Fruit fly (Drosophila melanogaster) whole organism, embryonic: Measurements from ENCODE around the gene AstCC.

ENCODE experiments used
- Ada2b ChIP-seq: fragments of 200-800 bp; sonication (Bioruptor generic); IDR thresholded peaks from 2 replicates; pipeline ENCODE4 v1.3.6; 2022; ENCODE audit warnings: missing biosample characterization, missing genetic modification characterization
- Aef1 ChIP-seq: fragments of 200-800 bp; sonication (Bioruptor generic); IDR thresholded peaks from 3 replicates; pipeline ENCODE4 v1.3.6; 2022; ENCODE audit warnings: missing biosample characterization, missing genetic modification characterization
- Atf3 ChIP-seq: fragments of 200-800 bp; sonication (Bioruptor generic); optimal IDR thresholded peaks from 3 replicates; lab custom pipeline; 2016; ENCODE audit warnings: missing biosample characterization, missing genetic modification characterization
- B-H1 ChIP-seq: fragments of 200-800 bp; sonication (Bioruptor generic); IDR thresholded peaks from 3 replicates; pipeline ENCODE4 v1.3.6; 2022; ENCODE audit warnings: missing biosample characterization, missing genetic modification characterization
- CG11456 ChIP-seq: fragments of 200-800 bp; sonication (Bioruptor generic); IDR thresholded peaks from 3 replicates; pipeline ENCODE4 v1.3.6; 2022; ENCODE audit warnings: missing biosample characterization, missing genetic modification characterization
- CG15514 ChIP-seq: fragments of 200-800 bp; sonication (Bioruptor generic); optimal IDR thresholded peaks from 3 replicates; lab custom pipeline; 2017; ENCODE audit warnings: missing biosample characterization, missing genetic modification characterization, mild to moderate bottlenecking, moderate library complexity, missing genetic modification reagents
- CG16863 ChIP-seq: fragments of 200-800 bp; sonication (Bioruptor generic); optimal IDR thresholded peaks from 3 replicates; lab custom pipeline; 2016; ENCODE audit warnings: missing biosample characterization, missing genetic modification characterization
- CG18619 ChIP-seq: fragments of 200-800 bp; sonication (Bioruptor generic); optimal IDR thresholded peaks from 3 replicates; lab custom pipeline; 2017; ENCODE audit warnings: missing biosample characterization, mild to moderate bottlenecking, missing genetic modification characterization
- CG3281 ChIP-seq: fragments of 200-800 bp; sonication (Bioruptor generic); optimal IDR thresholded peaks from 3 replicates; lab custom pipeline; 2017; ENCODE audit warnings: missing biosample characterization, mild to moderate bottlenecking, missing genetic modification characterization
- CG4424 ChIP-seq: fragments of 200-800 bp; sonication (Bioruptor generic); optimal IDR thresholded peaks from 3 replicates; lab custom pipeline; 2016; ENCODE audit warnings: missing biosample characterization, missing genetic modification characterization
- CG4617 ChIP-seq: fragments of 200-800 bp; sonication (Bioruptor generic); optimal IDR thresholded peaks from 3 replicates; lab custom pipeline; 2016; ENCODE audit warnings: missing biosample characterization, missing genetic modification characterization, borderline replicate concordance
- CG4707 ChIP-seq: fragments of 200-800 bp; sonication (Bioruptor generic); optimal IDR thresholded peaks from 2 replicates; lab custom pipeline; 2018; ENCODE audit warnings: missing biosample characterization, mild to moderate bottlenecking, missing genetic modification characterization, moderate library complexity
- CG6175 ChIP-seq: fragments of 200-800 bp; sonication (Bioruptor generic); IDR thresholded peaks from 3 replicates; pipeline ENCODE4 v1.3.6; 2022; ENCODE audit warnings: missing biosample characterization, missing genetic modification characterization
- CG6272 ChIP-seq: fragments of 200-800 bp; sonication (Bioruptor generic); IDR thresholded peaks from 2 replicates; pipeline ENCODE4 v1.3.6; 2022; ENCODE audit warnings: missing biosample characterization, missing genetic modification characterization
- CG7745 ChIP-seq: fragments of 200-800 bp; sonication (Bioruptor generic); optimal IDR thresholded peaks from 2 replicates; lab custom pipeline; 2018; ENCODE audit warnings: missing biosample characterization, mild to moderate bottlenecking, missing genetic modification characterization, moderate library complexity
- CG7963 ChIP-seq: fragments of 200-800 bp; sonication (Bioruptor generic); IDR thresholded peaks from 3 replicates; pipeline ENCODE4 v1.3.6; 2022; ENCODE audit warnings: missing biosample characterization, missing genetic modification characterization; ENCODE audit not compliant: partially characterized antibody
- CkIIα-i1 ChIP-seq: fragments of 200-800 bp; sonication (Bioruptor generic); IDR thresholded peaks from 2 replicates; pipeline ENCODE4 v1.3.6; 2022; ENCODE audit warnings: missing biosample characterization, missing genetic modification characterization
- Dref ChIP-seq: fragments of 200-800 bp; sonication (Bioruptor generic); IDR thresholded peaks from 2 replicates; pipeline ENCODE4 v1.3.6; 2022; ENCODE audit warnings: missing biosample characterization, missing genetic modification characterization
- E2f1 ChIP-seq: fragments of 200-800 bp; sonication (Bioruptor generic); IDR thresholded peaks from 2 replicates; pipeline ENCODE4 v1.3.6; 2022; ENCODE audit warnings: missing biosample characterization, missing genetic modification characterization
- ERR ChIP-seq: fragments of 200-800 bp; sonication (Bioruptor generic); optimal IDR thresholded peaks from 2 replicates; lab custom pipeline; 2016; ENCODE audit warnings: missing biosample characterization, missing genetic modification characterization
- Fer1 ChIP-seq: fragments of 200-800 bp; sonication (Bioruptor generic); optimal IDR thresholded peaks from 2 replicates; lab custom pipeline; 2017; ENCODE audit warnings: missing biosample characterization, mild to moderate bottlenecking, missing genetic modification characterization
- H2.0 ChIP-seq: fragments of 200-800 bp; sonication (Bioruptor generic); IDR thresholded peaks from 2 replicates; pipeline ENCODE4 v1.3.6; 2022; ENCODE audit warnings: missing biosample characterization, missing genetic modification characterization
- Hand ChIP-seq: fragments of 200-800 bp; sonication (Bioruptor generic); optimal IDR thresholded peaks from 2 replicates; lab custom pipeline; 2017; ENCODE audit warnings: mild to moderate bottlenecking, missing biosample characterization, missing genetic modification reagents, missing genetic modification characterization
- Jarid2 ChIP-seq: fragments of 200-800 bp; sonication (Bioruptor generic); optimal IDR thresholded peaks from 3 replicates; lab custom pipeline; 2017; ENCODE audit warnings: mild to moderate bottlenecking, missing biosample characterization, missing genetic modification reagents, missing genetic modification characterization
- Kr ChIP-seq: fragments of 200-800 bp; sonication (Bioruptor generic); optimal IDR thresholded peaks from 2 replicates; lab custom pipeline; 2017; ENCODE audit warnings: missing biosample characterization, mild to moderate bottlenecking, missing genetic modification characterization
- MBD-R2 ChIP-seq: fragments of 200-800 bp; sonication (Bioruptor generic); IDR thresholded peaks from 2 replicates; pipeline ENCODE4 v1.3.6; 2022; ENCODE audit warnings: missing biosample characterization, missing genetic modification characterization
- Mad ChIP-seq: fragments of 200-800 bp; sonication (Bioruptor generic); optimal IDR thresholded peaks from 2 replicates; lab custom pipeline; 2016; ENCODE audit warnings: missing biosample characterization, missing genetic modification characterization
- Mrtf ChIP-seq: fragments of 200-800 bp; sonication (Bioruptor generic); IDR thresholded peaks from 3 replicates; pipeline ENCODE4 v1.3.6; 2022; ENCODE audit warnings: missing biosample characterization, missing genetic modification characterization
- Oaz ChIP-seq: fragments of 200-800 bp; sonication (Bioruptor generic); IDR thresholded peaks from 2 replicates; pipeline ENCODE4 v1.3.6; 2022; ENCODE audit warnings: missing biosample characterization, missing genetic modification characterization
- Opbp ChIP-seq: fragments of 200-800 bp; sonication (Bioruptor generic); IDR thresholded peaks from 3 replicates; pipeline ENCODE4 v1.3.6; 2022; ENCODE audit warnings: missing biosample characterization, missing genetic modification characterization; ENCODE audit not compliant: partially characterized antibody
- Pdp1 ChIP-seq, 2 experiments: fragments of 200-800 bp; sonication (Bioruptor generic); optimal IDR thresholded peaks; 3 replicates each; lab custom pipeline; 2016; ENCODE audit warnings: missing biosample characterization in 2 of 2, missing genetic modification characterization in 2 of 2, mild to moderate bottlenecking in 1 of 2, moderate library complexity in 1 of 2
- Rx ChIP-seq: fragments of 200-800 bp; sonication (Bioruptor generic); IDR thresholded peaks from 2 replicates; pipeline ENCODE4 v1.3.6; 2022; ENCODE audit warnings: missing biosample characterization, missing genetic modification characterization
- abd-A ChIP-seq: fragments of 200-800 bp; sonication (Bioruptor generic); optimal IDR thresholded peaks from 3 replicates; lab custom pipeline; 2019; ENCODE audit warnings: missing biosample characterization, mild to moderate bottlenecking, missing genetic modification characterization, moderate library complexity
- ems ChIP-seq: fragments of 200-800 bp; sonication (Bioruptor generic); optimal IDR thresholded peaks from 3 replicates; lab custom pipeline; 2016; ENCODE audit warnings: missing biosample characterization, missing genetic modification characterization
- esg ChIP-seq: fragments of 200-800 bp; sonication (Bioruptor generic); conservative IDR thresholded peaks from 2 replicates; pipeline ENCODE4 v1.3.6; 2022; ENCODE audit warnings: missing biosample characterization, missing genetic modification characterization
- exex ChIP-seq: fragments of 200-800 bp; sonication (Bioruptor generic); optimal IDR thresholded peaks from 4 replicates; lab custom pipeline; 2018; ENCODE audit warnings: missing biosample characterization, mild to moderate bottlenecking, missing genetic modification characterization, moderate library complexity
- gcm ChIP-seq: fragments of 200-800 bp; sonication (Bioruptor generic); optimal IDR thresholded peaks from 2 replicates; lab custom pipeline; 2019; ENCODE audit warnings: missing biosample characterization, mild to moderate bottlenecking, missing genetic modification characterization, moderate library complexity
- gcm2 ChIP-seq: fragments of 200-800 bp; sonication (Bioruptor generic); optimal IDR thresholded peaks from 2 replicates; lab custom pipeline; 2016; ENCODE audit warnings: missing biosample characterization, missing genetic modification characterization
- grn ChIP-seq: fragments of 200-800 bp; sonication (Bioruptor generic); optimal IDR thresholded peaks from 3 replicates; lab custom pipeline; 2017; ENCODE audit warnings: missing biosample characterization, missing genetic modification characterization
- jumu ChIP-seq: fragments of 200-800 bp; sonication (Bioruptor generic); optimal IDR thresholded peaks from 3 replicates; lab custom pipeline; 2016; ENCODE audit warnings: missing biosample characterization, missing genetic modification characterization
- luna ChIP-seq: fragments of 200-800 bp; sonication (Bioruptor generic); optimal IDR thresholded peaks from 2 replicates; lab custom pipeline; 2016; ENCODE audit warnings: missing biosample characterization, missing genetic modification characterization
- onecut ChIP-seq: fragments of 200-800 bp; sonication (Bioruptor generic); IDR thresholded peaks from 2 replicates; pipeline ENCODE4 v1.3.6; 2022; ENCODE audit warnings: missing biosample characterization, missing genetic modification characterization
- pros ChIP-seq: fragments of 200-800 bp; sonication (Bioruptor generic); optimal IDR thresholded peaks from 3 replicates; lab custom pipeline; 2019; ENCODE audit warnings: missing biosample characterization, mild to moderate bottlenecking, missing genetic modification characterization, moderate library complexity
- run ChIP-seq: fragments of 200-800 bp; sonication (Bioruptor generic); optimal IDR thresholded peaks from 3 replicates; lab custom pipeline; 2018; ENCODE audit warnings: missing biosample characterization, mild to moderate bottlenecking, missing genetic modification characterization
- sens-2 ChIP-seq: fragments of 200-800 bp; sonication (Bioruptor generic); IDR thresholded peaks from 2 replicates; pipeline ENCODE4 v1.3.6; 2022; ENCODE audit warnings: missing biosample characterization, missing genetic modification characterization
- sna ChIP-seq: fragments of 200-800 bp; sonication (Bioruptor generic); IDR thresholded peaks from 2 replicates; pipeline ENCODE4 v1.3.6; 2022; ENCODE audit warnings: missing biosample characterization, missing genetic modification characterization; ENCODE audit not compliant: partially characterized antibody
- sr ChIP-seq: fragments of 200-800 bp; sonication (Bioruptor generic); IDR thresholded peaks from 3 replicates; pipeline ENCODE4 v1.3.6; 2022; ENCODE audit warnings: missing biosample characterization, missing genetic modification characterization
- ssp ChIP-seq: fragments of 200-800 bp; sonication (Bioruptor generic); IDR thresholded peaks from 2 replicates; pipeline ENCODE4 v1.3.6; 2022; ENCODE audit warnings: missing biosample characterization, missing genetic modification characterization
- vnd ChIP-seq: fragments of 200-800 bp; sonication (Bioruptor generic); IDR thresholded peaks from 3 replicates; pipeline ENCODE4 v1.3.6; 2022; ENCODE audit warnings: missing biosample characterization, missing genetic modification characterization; ENCODE audit not compliant: partially characterized antibody
- vvl ChIP-seq: fragments of 200-800 bp; sonication (Bioruptor generic); IDR thresholded peaks from 2 replicates; pipeline ENCODE4 v1.3.6; 2022; ENCODE audit warnings: missing biosample characterization, missing genetic modification characterization
- zen2 ChIP-seq: fragments of 200-800 bp; sonication (Bioruptor generic); IDR thresholded peaks from 3 replicates; pipeline ENCODE4 v1.3.6; 2022; ENCODE audit warnings: missing biosample characterization, missing genetic modification characterization; ENCODE audit not compliant: partially characterized antibody

AstCC gene

DNA sequence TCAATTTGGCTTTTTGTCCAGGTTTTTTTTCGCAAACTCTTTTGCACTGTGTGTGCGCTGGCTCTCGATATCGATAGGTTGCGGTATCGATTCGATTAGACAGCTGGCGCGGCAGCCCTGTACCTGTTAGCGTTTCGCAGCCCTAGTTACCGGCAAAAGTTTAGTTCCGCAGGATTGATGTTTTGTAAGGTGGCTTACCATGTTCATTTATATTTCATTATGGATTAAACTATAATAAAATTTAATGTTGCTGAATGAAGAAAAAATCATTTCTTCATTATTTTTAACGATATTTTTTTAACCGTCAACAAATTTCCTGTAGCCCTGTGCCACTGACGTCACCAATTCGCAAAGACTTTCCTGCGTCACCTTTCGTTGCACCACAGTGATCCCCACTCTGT lies 21.5 kb upstream of the AstCC start, which contains the start of gene Reps (continued):
- TF ChIP-seq sr (GFP tag; lab: Robert Waterston, UW): peak; percentile 90
- TF ChIP-seq Pdp1 (GFP tag; optimal IDR thresholded peaks at IDR 0.05; lab: Kevin White, UChicago): peak; percentile 98 to 99
- peak; percentile 95 for TF ChIP-seq gcm2 (GFP tag; lab: Kevin White, UChicago)
- TF ChIP-seq ERR (GFP tag; lab: Kevin White, UChicago): peak; percentile 94
- TF ChIP-seq Mrtf (GFP tag; lab: Robert Waterston, UW): peak; percentile 99
- peak; percentile 98 for TF ChIP-seq Rx
- peak; percentile 15; the same call in 1 of the 3 replicates for TF ChIP-seq Opbp (GFP tag; lab: Robert Waterston, UW)
- no peak for TF ChIP-seq abd-A
- peak; percentile 69 for TF ChIP-seq pros (GFP tag; lab: Kevin White, UChicago)
- TF ChIP-seq Mad (GFP tag; lab: Kevin White, UChicago): peak; percentile 98
- TF ChIP-seq CG11456 (GFP tag; lab: Robert Waterston, UW): peak; percentile 99
- peak; percentile 90 for TF ChIP-seq Dref (GFP tag; lab: Robert Waterston, UW)
- peak; percentile 99 for TF ChIP-seq CG4617
- TF ChIP-seq CG18619 (GFP tag; lab: Kevin White, UChicago): peak; percentile 97
- peak; percentile 99 for TF ChIP-seq E2f1
- TF ChIP-seq vvl (GFP tag; lab: Robert Waterston, UW): peak; percentile 99
- peak; percentile 99 for TF ChIP-seq CG15514 (GFP tag; lab: Kevin White, UChicago)
- TF ChIP-seq sens-2 (GFP tag; lab: Robert Waterston, UW): peak; percentile 98
- TF ChIP-seq Oaz (GFP tag; lab: Robert Waterston, UW): peak; percentile 97
- TF ChIP-seq gcm (GFP tag; lab: Kevin White, UChicago): peak; percentile 97
- peak; percentile 88 for TF ChIP-seq Hand (GFP tag; lab: Kevin White, UChicago)
- peak; percentile 98 for TF ChIP-seq Fer1 (GFP tag; lab: Kevin White, UChicago)
- peak; percentile 99 for TF ChIP-seq MBD-R2 (GFP tag; lab: Robert Waterston, UW)
- peak; percentile 90 for TF ChIP-seq CG4707 (GFP tag; lab: Kevin White, UChicago)
- peak; percentile 15; the same call in 1 of the 3 replicates for TF ChIP-seq zen2 (GFP tag; lab: Robert Waterston, UW)
- peak; percentile 99 for TF ChIP-seq CG6272 (GFP tag; lab: Robert Waterston, UW)
- peak; percentile 95 for TF ChIP-seq onecut (GFP tag; lab: Robert Waterston, UW)
- TF ChIP-seq Aef1: peak; percentile 99
- peak; percentile 98 for TF ChIP-seq ems
- peak; percentile 82 for TF ChIP-seq CG7745 (tag; lab: Kevin White, UChicago)
- TF ChIP-seq CG3281 (GFP tag; lab: Kevin White, UChicago): peak; percentile 99
- peak; percentile 63 for TF ChIP-seq Kr (GFP tag; lab: Kevin White, UChicago)
- peak; percentile 60; the same call in 2 of the 3 replicates for TF ChIP-seq CG7963
- peak; percentile 93 for TF ChIP-seq CkIIα-i1 (GFP tag; lab: Robert Waterston, UW)
- TF ChIP-seq esg (GFP tag; lab: Robert Waterston, UW): peak; percentile 99
- peak; percentile 87 for TF ChIP-seq exex
- TF ChIP-seq B-H1 (GFP tag; lab: Robert Waterston, UW): peak; percentile 99
- TF ChIP-seq Atf3 (GFP tag; lab: Kevin White, UChicago): peak; percentile 99
- TF ChIP-seq luna (GFP tag; lab: Kevin White, UChicago): peak; percentile 96
- TF ChIP-seq sna (GFP tag; lab: Robert Waterston, UW): peak; percentile 74; the same call in 1 of the 2 replicates
- TF ChIP-seq grn (GFP tag; lab: Kevin White, UChicago): peak; percentile 91
- peak; percentile 98 for TF ChIP-seq H2.0 (GFP tag; lab: Robert Waterston, UW)
- TF ChIP-seq Ada2b: peak; percentile 98
- peak; percentile 97 for TF ChIP-seq CG6175 (GFP tag; lab: Robert Waterston, UW)
- peak; percentile 90 for TF ChIP-seq Jarid2 (GFP tag; lab: Kevin White, UChicago)
- peak; percentile 52; the same call in 2 of the 3 replicates for TF ChIP-seq vnd
- TF ChIP-seq ssp (GFP tag; lab: Robert Waterston, UW): peak; percentile 94
- TF ChIP-seq run (tag; lab: Kevin White, UChicago): peak; percentile 93
- peak; percentile 98 for TF ChIP-seq jumu (GFP tag; lab: Kevin White, UChicago)
- peak; percentile 97 for TF ChIP-seq CG16863 (GFP tag; lab: Kevin White, UChicago)
- TF ChIP-seq CG4424 (GFP tag; lab: Kevin White, UChicago): peak; percentile 99
